Worm (Caenorhabditis elegans) whole organism, L4 larva: Measurements from ENCODE around the gene dlc-4.

Source experiments
- Y105C5A.15 ChIP-seq: fragments of 200-800 bp; sonication (Bioruptor generic); IDR thresholded peaks from 2 replicates; pipeline ENCODE4 v1.3.6; 2022; ENCODE audit warnings: missing genetic modification characterization, missing compliant biosample characterization
- ceh-32 ChIP-seq: sonication (generic microtip); optimal IDR thresholded peaks from 2 replicates; lab custom pipeline; 2016; ENCODE audit warnings: mild to moderate bottlenecking, missing genetic modification characterization, missing compliant biosample characterization; ENCODE audit not compliant: poor library complexity
- ces-1 ChIP-seq: fragments of 150-350 bp; sonication (generic microtip); optimal IDR thresholded peaks from 4 replicates; lab custom pipeline; 2014; ENCODE audit warnings: missing biosample characterization, missing genetic modification reagents, missing genetic modification characterization
- dve-1 ChIP-seq: sonication (generic microtip); optimal IDR thresholded peaks from 2 replicates; lab custom pipeline; 2017; ENCODE audit warnings: antibody characterized with exemption, mild to moderate bottlenecking, missing genetic modification characterization, missing compliant biosample characterization; ENCODE audit not compliant: insufficient read depth
- nhr-25 ChIP-seq: sonication (generic microtip); optimal IDR thresholded peaks from 2 replicates; lab custom pipeline; 2017; ENCODE audit warnings: missing genetic modification characterization, mild to moderate bottlenecking, missing compliant biosample characterization, antibody characterized with exemption, moderate library complexity, borderline replicate concordance; ENCODE audit not compliant: insufficient read depth
- nhr-77 ChIP-seq: fragments of 150-350 bp; optimal IDR thresholded peaks from 2 replicates; lab custom pipeline; 2014; ENCODE audit warnings: missing biosample characterization, missing genetic modification characterization

- TF ChIP-seq Y105C5A.15 (GFP tag; lab: Robert Waterston, UW) (no peak), ces-1 (GFP tag; lab: Kevin White, UChicago) (no peak), nhr-25 (no peak), dve-1 (peak; percentile 81), ceh-32 (tag; lab: Kevin White, UChicago) (no peak), nhr-77 (peak; percentile 24)
Observed at ce11 chrIV:16491411-16492036, 48.5 kb downstream of the dlc-4 start.
